Fruit fly (Drosophila melanogaster): ENCODE data around the gene CycD.

- TF ChIP-seq Dad (GFP tag; optimal IDR thresholded peaks at IDR 0.05) = peak; percentile 14
- TF ChIP-seq CG9797 (GFP tag; optimal IDR thresholded peaks at IDR 0.05) = peak; percentile 85
- TF ChIP-seq inv (GFP tag; IDR thresholded peaks at IDR 0.05; ENCODE audit: partially characterized antibody) = peak; percentile 97
- TF ChIP-seq pb (GFP tag; optimal IDR thresholded peaks at IDR 0.05) = no peak
- peak; percentile 19 for TF ChIP-seq kni (GFP tag; optimal IDR thresholded peaks at IDR 0.05)
- no peak for TF ChIP-seq psq (GFP tag; optimal IDR thresholded peaks at IDR 0.05)
- TF ChIP-seq unpg (GFP tag; optimal IDR thresholded peaks at IDR 0.05) = no peak
- TF ChIP-seq gfzf (GFP tag; optimal IDR thresholded peaks at IDR 0.05) = peak; percentile 53
- peak; percentile 9 for TF ChIP-seq Fer3 (tag; optimal IDR thresholded peaks at IDR 0.05)
Measured at dm6 chrX:15891606-15892345, 17.7 kb downstream of the CycD start, which contains the start of gene shi.

Measured in whole organism, embryonic.